Worm (Caenorhabditis elegans) whole organism, L4 larva: ENCODE measurements around the gene C14B9.10.

ENCODE experiments used
- ceh-28 ChIP-seq: fragments of 150-350 bp; optimal IDR thresholded peaks from 2 replicates; lab custom pipeline; 2014; ENCODE audit warnings: missing biosample characterization, missing genetic modification reagents, missing genetic modification characterization
- daf-12 ChIP-seq: fragments of 150-350 bp; optimal IDR thresholded peaks from 2 replicates; lab custom pipeline; 2014; ENCODE audit warnings: missing biosample characterization, missing genetic modification reagents, missing genetic modification characterization
- lsy-2 ChIP-seq, 2 experiments: fragments of 150-350 bp in 1 of 2; sonication (generic microtip) in 1 of 2; optimal IDR thresholded peaks; 2 replicates each; lab custom pipeline; 2014 to 2017; ENCODE audit warnings: missing biosample characterization in 2 of 2, missing genetic modification characterization in 2 of 2
- zag-1 ChIP-seq: fragments of 150-350 bp; optimal IDR thresholded peaks from 2 replicates; lab custom pipeline; 2014; ENCODE audit warnings: missing biosample characterization, missing genetic modification characterization

DNA sequence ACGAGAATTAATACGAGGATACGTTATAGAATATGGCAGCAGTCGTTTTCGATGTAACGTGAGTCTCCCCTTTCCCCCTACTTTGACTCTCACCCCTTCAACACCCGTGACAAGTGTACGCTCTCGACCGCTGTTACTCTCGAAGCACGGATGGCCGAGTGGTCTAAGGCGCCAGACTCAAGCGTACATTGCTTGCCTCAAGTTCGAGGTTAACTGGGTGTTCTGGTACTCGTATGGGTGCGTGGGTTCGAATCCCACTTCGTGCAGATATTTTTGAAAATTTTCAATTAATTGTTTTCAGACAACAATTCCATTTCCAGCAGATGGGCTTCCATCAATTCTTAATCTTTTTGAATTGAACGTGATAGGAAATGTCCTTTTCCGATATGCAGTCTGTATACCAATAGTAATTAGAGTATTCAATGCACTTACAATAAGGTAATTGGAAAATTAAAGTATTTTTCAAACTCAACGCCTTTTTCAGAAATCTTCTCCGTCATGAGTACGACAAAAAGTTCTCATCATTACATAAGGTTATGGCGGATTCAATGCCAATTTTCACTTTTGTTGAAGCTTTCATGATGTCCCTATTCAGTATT is 21.1 kb upstream of the C14B9.10 start:
- TF ChIP-seq zag-1 (no peak), lsy-2 (tag; optimal IDR thresholded peaks at IDR 0.05; lab: Kevin White, UChicago) (peak; percentile 1 to 79), daf-12 (no peak), ceh-28 (tag; lab: Kevin White, UChicago) (no peak)
